Worm (Caenorhabditis elegans) whole organism, L4 larva: ENCODE data around the gene Y75B12A.2.

ENCODE experiments used
- D1046.2 ChIP-seq: fragments of 200-800 bp; sonication (Bioruptor generic); IDR thresholded peaks from 2 replicates; pipeline ENCODE4 v1.3.6; 2022; ENCODE audit warnings: missing genetic modification characterization, missing compliant biosample characterization
- F37D6.2 ChIP-seq: sonication (generic microtip); optimal IDR thresholded peaks from 2 replicates; lab custom pipeline; 2016; ENCODE audit warnings: mild to moderate bottlenecking, missing genetic modification characterization, missing compliant biosample characterization
- R02D3.7 ChIP-seq: fragments of 150-350 bp; sonication (generic microtip); optimal IDR thresholded peaks from 3 replicates; lab custom pipeline; 2014; ENCODE audit warnings: missing biosample characterization, missing genetic modification characterization
- T20F7.1 ChIP-seq: fragments of 200-800 bp; sonication (Bioruptor generic); optimal IDR thresholded peaks from 2 replicates; lab custom pipeline; 2018; ENCODE audit warnings: mild to moderate bottlenecking, missing genetic modification characterization, missing compliant biosample characterization
- Y105C5A.15 ChIP-seq: fragments of 200-800 bp; sonication (Bioruptor generic); IDR thresholded peaks from 2 replicates; pipeline ENCODE4 v1.3.6; 2022; ENCODE audit warnings: missing genetic modification characterization, missing compliant biosample characterization
- Y5F2A.4 ChIP-seq: fragments of 200-800 bp; sonication (Bioruptor generic); optimal IDR thresholded peaks from 2 replicates; lab custom pipeline; 2018; ENCODE audit warnings: mild to moderate bottlenecking, missing genetic modification characterization, missing compliant biosample characterization
- Y75B8A.6 ChIP-seq: fragments of 200-800 bp; sonication (Bioruptor generic); IDR thresholded peaks from 2 replicates; pipeline ENCODE4 v1.3.6; 2022; ENCODE audit warnings: missing genetic modification reagents, missing genetic modification characterization, missing compliant biosample characterization
- ZK337.2 ChIP-seq: fragments of 200-800 bp; sonication (Bioruptor generic); IDR thresholded peaks from 2 replicates; pipeline ENCODE4 v1.3.6; 2022; ENCODE audit warnings: missing genetic modification reagents, missing genetic modification characterization, missing compliant biosample characterization
- aha-1 ChIP-seq: fragments of 150-350 bp; peaks from one replicate; lab custom pipeline; 2014; ENCODE audit warnings: missing biosample characterization, missing genetic modification characterization
- arid-1 ChIP-seq: fragments of 200-800 bp; sonication (Bioruptor generic); conservative IDR thresholded peaks from 2 replicates; pipeline ENCODE4 v1.3.6; 2022; ENCODE audit warnings: missing genetic modification reagents, missing genetic modification characterization, missing compliant biosample characterization
- attf-4 ChIP-seq: sonication (generic microtip); optimal IDR thresholded peaks from 3 replicates; lab custom pipeline; 2017; ENCODE audit warnings: missing biosample characterization, missing genetic modification characterization
- ceh-20 ChIP-seq: fragments of 200-800 bp; sonication (Bioruptor generic); IDR thresholded peaks from 2 replicates; pipeline ENCODE4 v1.3.6; 2022; ENCODE audit warnings: missing genetic modification reagents, missing genetic modification characterization, missing compliant biosample characterization
- ceh-28 ChIP-seq: fragments of 150-350 bp; optimal IDR thresholded peaks from 2 replicates; lab custom pipeline; 2014; ENCODE audit warnings: missing biosample characterization, missing genetic modification reagents, missing genetic modification characterization
- ceh-32 ChIP-seq: sonication (generic microtip); optimal IDR thresholded peaks from 2 replicates; lab custom pipeline; 2016; ENCODE audit warnings: mild to moderate bottlenecking, missing genetic modification characterization, missing compliant biosample characterization; ENCODE audit not compliant: poor library complexity
- ctbp-1 ChIP-seq: fragments of 200-800 bp; sonication (Bioruptor generic); IDR thresholded peaks from 2 replicates; pipeline ENCODE4 v1.3.6; 2022; ENCODE audit warnings: missing genetic modification reagents, missing genetic modification characterization, missing compliant biosample characterization
- daf-16 ChIP-seq, 3 experiments: sonication (generic microtip); optimal IDR thresholded peaks; 2 replicates each; lab custom pipeline; 2016 to 2017; ENCODE audit warnings: missing genetic modification characterization in 3 of 3, missing genetic modification reagents in 3 of 3, mild to moderate bottlenecking in 2 of 3, missing compliant biosample characterization in 2 of 3, missing biosample characterization in 1 of 3, moderate library complexity in 1 of 3
- daf-8 ChIP-seq: fragments of 200-800 bp; sonication (Bioruptor generic); IDR thresholded peaks from 2 replicates; pipeline ENCODE4 v1.3.6; 2022; ENCODE audit warnings: missing genetic modification characterization, missing compliant biosample characterization
- dmd-6 ChIP-seq: fragments of 200-800 bp; sonication (Bioruptor generic); IDR thresholded peaks from 2 replicates; pipeline ENCODE4 v1.3.6; 2022; ENCODE audit warnings: missing genetic modification reagents, missing genetic modification characterization, missing compliant biosample characterization
- dmd-8 ChIP-seq: fragments of 200-800 bp; sonication (Bioruptor generic); IDR thresholded peaks from 2 replicates; pipeline ENCODE4 v1.3.6; 2022; ENCODE audit warnings: missing genetic modification characterization, missing compliant biosample characterization
- duxl-1 ChIP-seq: sonication (generic microtip); optimal IDR thresholded peaks from 2 replicates; lab custom pipeline; 2016; ENCODE audit warnings: mild to moderate bottlenecking, missing genetic modification characterization, moderate library complexity, missing compliant biosample characterization; ENCODE audit not compliant: poor library complexity
- hif-1 ChIP-seq, 2 experiments: sonication (generic microtip); optimal IDR thresholded peaks; 2 replicates each; lab custom pipeline; 2016 to 2017; ENCODE audit warnings: missing compliant biosample characterization in 2 of 2, missing genetic modification characterization in 2 of 2, missing genetic modification reagents in 2 of 2, missing genotype in 2 of 2, mild to moderate bottlenecking in 1 of 2
- hlh-30 ChIP-seq: sonication (generic microtip); optimal IDR thresholded peaks from 2 replicates; lab custom pipeline; 2017; ENCODE audit warnings: antibody characterized with exemption, mild to moderate bottlenecking, missing genetic modification characterization, missing compliant biosample characterization; ENCODE audit not compliant: insufficient read depth
- lin-13 ChIP-seq: fragments of 150-350 bp; optimal IDR thresholded peaks from 2 replicates; lab custom pipeline; 2014; ENCODE audit warnings: missing biosample characterization, missing genetic modification reagents, missing genetic modification characterization
- lin-38 ChIP-seq: fragments of 200-800 bp; sonication (Bioruptor generic); IDR thresholded peaks from 2 replicates; pipeline ENCODE4 v1.3.6; 2022; ENCODE audit warnings: missing genetic modification reagents, missing genetic modification characterization, missing compliant biosample characterization
- lir-3 ChIP-seq: sonication (generic microtip); optimal IDR thresholded peaks from 2 replicates; lab custom pipeline; 2016; ENCODE audit warnings: mild to moderate bottlenecking, missing genetic modification characterization, missing compliant biosample characterization
- madf-5 ChIP-seq, 2 experiments: fragments of 200-800 bp; sonication (Bioruptor generic); IDR thresholded peaks; 2 replicates each; pipeline ENCODE4 v1.3.6; 2022; ENCODE audit warnings: missing compliant biosample characterization in 2 of 2, missing genetic modification characterization in 2 of 2
- mdl-1 ChIP-seq, 2 experiments: fragments of 150-350 bp in 1 of 2; sonication (generic microtip) in 1 of 2; optimal IDR thresholded peaks; 2 replicates each; lab custom pipeline; 2014 to 2017; ENCODE audit warnings: missing biosample characterization in 2 of 2, missing genetic modification characterization in 2 of 2
- nhr-10 ChIP-seq: fragments of 150-350 bp; optimal IDR thresholded peaks from 2 replicates; lab custom pipeline; 2014; ENCODE audit warnings: missing biosample characterization, missing genetic modification characterization
- nhr-237 ChIP-seq: sonication (generic microtip); optimal IDR thresholded peaks from 2 replicates; lab custom pipeline; 2017; ENCODE audit warnings: missing biosample characterization, missing genetic modification characterization
- nhr-48 ChIP-seq: sonication (generic microtip); optimal IDR thresholded peaks from 2 replicates; lab custom pipeline; 2016; ENCODE audit warnings: mild to moderate bottlenecking, missing genetic modification characterization, missing compliant biosample characterization
- nhr-77 ChIP-seq: fragments of 150-350 bp; optimal IDR thresholded peaks from 2 replicates; lab custom pipeline; 2014; ENCODE audit warnings: missing biosample characterization, missing genetic modification characterization
- php-3 ChIP-seq: fragments of 200-800 bp; sonication (Bioruptor generic); IDR thresholded peaks from 2 replicates; pipeline ENCODE4 v1.3.6; 2022; ENCODE audit warnings: missing genetic modification reagents, missing genetic modification characterization, missing compliant biosample characterization
- pqm-1 ChIP-seq: sonication (generic microtip); optimal IDR thresholded peaks from 2 replicates; lab custom pipeline; 2017; ENCODE audit warnings: missing biosample characterization, missing genetic modification characterization
- sdz-12 ChIP-seq: fragments of 200-800 bp; sonication (Bioruptor generic); optimal IDR thresholded peaks from 2 replicates; lab custom pipeline; 2018; ENCODE audit warnings: mild to moderate bottlenecking, missing genetic modification characterization, missing compliant biosample characterization
- snpc-1.2 ChIP-seq: fragments of 200-800 bp; sonication (Bioruptor generic); IDR thresholded peaks from 2 replicates; pipeline ENCODE4 v1.3.6; 2022; ENCODE audit warnings: missing genetic modification reagents, missing genetic modification characterization, missing compliant biosample characterization
- snpc-4 ChIP-seq: fragments of 150-350 bp; optimal IDR thresholded peaks from 2 replicates; lab custom pipeline; 2014; ENCODE audit warnings: missing biosample characterization, missing genetic modification characterization
- spr-3 ChIP-seq: fragments of 200-800 bp; sonication (Bioruptor generic); optimal IDR thresholded peaks from 2 replicates; lab custom pipeline; 2018; ENCODE audit warnings: mild to moderate bottlenecking, missing genetic modification characterization, missing compliant biosample characterization
- tag-97 ChIP-seq: fragments of 200-800 bp; sonication (Bioruptor generic); IDR thresholded peaks from 2 replicates; pipeline ENCODE4 v1.3.6; 2022; ENCODE audit warnings: missing genetic modification characterization, missing compliant biosample characterization
- tra-1 ChIP-seq: fragments of 200-800 bp; sonication (Bioruptor generic); IDR thresholded peaks from 2 replicates; pipeline ENCODE4 v1.3.6; 2022; ENCODE audit warnings: missing genetic modification reagents, missing genetic modification characterization, missing compliant biosample characterization
- unc-130 ChIP-seq: sonication (generic microtip); optimal IDR thresholded peaks from 2 replicates; lab custom pipeline; 2016; ENCODE audit warnings: missing genetic modification reagents, missing genetic modification characterization, missing compliant biosample characterization
- unc-62 ChIP-seq, 3 experiments: fragments of 150-350 bp in 1 of 3; sonication (generic microtip); optimal IDR thresholded peaks in 2 of 3; peaks in 1 of 3; 1 replicate in 1 of 3; 2 replicates in 2 of 3; lab custom pipeline; 2014 to 2017; ENCODE audit warnings: missing biosample characterization in 3 of 3, missing genetic modification characterization in 3 of 3, missing genetic modification reagents in 3 of 3, missing genotype in 1 of 3
- zag-1 ChIP-seq: fragments of 150-350 bp; optimal IDR thresholded peaks from 2 replicates; lab custom pipeline; 2014; ENCODE audit warnings: missing biosample characterization, missing genetic modification characterization
- zfp-2 ChIP-seq: sonication (generic microtip); optimal IDR thresholded peaks from 2 replicates; lab custom pipeline; 2016; ENCODE audit warnings: mild to moderate bottlenecking, missing genetic modification characterization, missing compliant biosample characterization
- zfp-3 ChIP-seq: fragments of 200-800 bp; sonication (Bioruptor generic); conservative IDR thresholded peaks from 2 replicates; pipeline ENCODE4 v1.3.6; 2022; ENCODE audit warnings: missing genetic modification reagents, missing genetic modification characterization, missing compliant biosample characterization
- zip-2 ChIP-seq: fragments of 150-350 bp; optimal IDR thresholded peaks from 2 replicates; lab custom pipeline; 2014; ENCODE audit warnings: missing biosample characterization, missing genetic modification characterization

Y75B12A.2 gene

ce11 chrV:15109260-15109659 is at the start of gene Y75B12A.2:
Gene Y75B12A.2, plus strand, starts transcription at chrV:15109560.
- no peak for TF ChIP-seq spr-3 (GFP tag; lab: Kevin White, UChicago)
- TF ChIP-seq hif-1 (tag; optimal IDR thresholded peaks at IDR 0.05; lab: Kevin White, UChicago) = no peak
- no peak for TF ChIP-seq mdl-1 (tag; optimal IDR thresholded peaks at IDR 0.05; lab: Kevin White, UChicago)
- no peak for TF ChIP-seq tra-1 (GFP tag; lab: Robert Waterston, UW)
- no peak for TF ChIP-seq Y105C5A.15 (GFP tag; lab: Robert Waterston, UW)
- TF ChIP-seq ceh-20 = no peak
- TF ChIP-seq nhr-10 (tag; lab: Kevin White, UChicago) = no peak
- TF ChIP-seq Y5F2A.4 (GFP tag; lab: Kevin White, UChicago) = no peak
- no peak for TF ChIP-seq R02D3.7
- TF ChIP-seq zfp-2 (tag; lab: Kevin White, UChicago) = no peak
- no peak for TF ChIP-seq daf-16 (GFP tag; optimal IDR thresholded peaks at IDR 0.05; lab: Kevin White, UChicago)
- TF ChIP-seq daf-16 (tag; optimal IDR thresholded peaks at IDR 0.05; lab: Kevin White, UChicago) = no peak
- no peak for TF ChIP-seq zip-2 (tag; lab: Kevin White, UChicago)
- TF ChIP-seq nhr-48 = no peak
- TF ChIP-seq T20F7.1 (GFP tag; lab: Kevin White, UChicago) = no peak

- TF ChIP-seq ctbp-1 = no peak
- TF ChIP-seq ceh-32 (tag; lab: Kevin White, UChicago) = no peak
- no peak for TF ChIP-seq duxl-1 (tag; lab: Kevin White, UChicago)
- TF ChIP-seq unc-62 (GFP tag; optimal IDR thresholded peaks at IDR 0.05 in 1 of 2; lab: Kevin White, UChicago) = peak in 1 of 2 experiments; percentile 18
- no peak for TF ChIP-seq unc-62 (tag; optimal IDR thresholded peaks at IDR 0.05; lab: Kevin White, UChicago)
- no peak for TF ChIP-seq attf-4 (tag; lab: Kevin White, UChicago)
- TF ChIP-seq zfp-3 (GFP tag; lab: Robert Waterston, UW) = no peak
- no peak for TF ChIP-seq zag-1 (tag; lab: Kevin White, UChicago)
- no peak for TF ChIP-seq tag-97 (GFP tag; lab: Robert Waterston, UW)
- no peak for TF ChIP-seq lin-13 (GFP tag; lab: Kevin White, UChicago)
- TF ChIP-seq dmd-8 (GFP tag; lab: Robert Waterston, UW) = no peak
- peak; percentile 73 for TF ChIP-seq aha-1 (tag; lab: Kevin White, UChicago)
Measured at ce11 chrV:15060595-15060994, 48.8 kb upstream of the Y75B12A.2 start.

- TF ChIP-seq Y5F2A.4 (GFP tag; lab: Kevin White, UChicago) = no peak
- no peak for TF ChIP-seq snpc-1.2 (GFP tag; lab: Robert Waterston, UW)
- TF ChIP-seq Y75B8A.6 = no peak
- TF ChIP-seq zip-2 (tag; lab: Kevin White, UChicago) = no peak
- TF ChIP-seq dmd-6 = no peak
- no peak for TF ChIP-seq F37D6.2 (tag; lab: Kevin White, UChicago)
- no peak for TF ChIP-seq lir-3 (tag; lab: Kevin White, UChicago)
- TF ChIP-seq sdz-12 (GFP tag; lab: Kevin White, UChicago) = no peak
- no peak for TF ChIP-seq nhr-77 (tag; lab: Kevin White, UChicago)
- TF ChIP-seq hlh-30 = no peak
Measured at ce11 chrV:15063987-15064386, 45.4 kb upstream of the Y75B12A.2 start, which contains the start of gene rap-2. Gene rap-2, minus strand, starts transcription at chrV:15064087.

- TF ChIP-seq lin-38 (0 out of 2 replicates have a peak, but pooled peaks have one; percentile 7), pqm-1 (tag; lab: Kevin White, UChicago) (no peak), zip-2 (tag; lab: Kevin White, UChicago) (no peak), madf-5 (GFP tag; IDR thresholded peaks at IDR 0.05; lab: Robert Waterston, UW) (no peak), snpc-1.2 (GFP tag; lab: Robert Waterston, UW) (no peak), mdl-1 (tag; optimal IDR thresholded peaks at IDR 0.05; lab: Kevin White, UChicago) (no peak), arid-1 (GFP tag; lab: Robert Waterston, UW) (no peak), unc-130 (GFP tag; lab: Kevin White, UChicago) (no peak), nhr-237 (no peak), snpc-4 (tag; lab: Kevin White, UChicago) (no peak), daf-8 (GFP tag; lab: Robert Waterston, UW) (no peak), ZK337.2 (no peak), D1046.2 (GFP tag; lab: Robert Waterston, UW) (no peak), daf-16 (GFP tag; optimal IDR thresholded peaks at IDR 0.05; lab: Kevin White, UChicago) (no peak), daf-16 (tag; optimal IDR thresholded peaks at IDR 0.05; lab: Kevin White, UChicago) (no peak), ceh-28 (tag; lab: Kevin White, UChicago) (no peak), php-3 (GFP tag; lab: Robert Waterston, UW) (no peak)
Measured at ce11 chrV:15065068-15065744, 44.2 kb upstream of the Y75B12A.2 start, which contains the start of gene C25D7.9. Gene C25D7.9, plus strand, starts transcription at chrV:15065135.
